Worm (Caenorhabditis elegans): Measurements from ENCODE around the gene F19H8.2.

- TF ChIP-seq fos-1 (tag; optimal IDR thresholded peaks at IDR 0.05) (no peak), ces-1 (GFP tag; optimal IDR thresholded peaks at IDR 0.05) (no peak), ztf-11 (tag; optimal IDR thresholded peaks at IDR 0.05) (no peak), lin-15B (tag; optimal IDR thresholded peaks at IDR 0.05) (no peak)
Observed at ce11 chrII:14598367-14598766, 7.3 kb downstream of the F19H8.2 start.

Data from whole organism, L1 larva.